Fruit fly (Drosophila melanogaster): ENCODE data around the gene CG10479.

Gene CG10479

dm6 chr3L:6000938-6001337 lies 25.1 kb upstream of the CG10479 start (continued):
- no peak for TF ChIP-seq prd (optimal IDR thresholded peaks at IDR 0.05)
- no peak for TF ChIP-seq prd (GFP tag; IDR thresholded peaks at IDR 0.05)
- TF ChIP-seq sna (GFP tag; IDR thresholded peaks at IDR 0.05; ENCODE audit: partially characterized antibody): no peak
- TF ChIP-seq CG8281 (tag; optimal IDR thresholded peaks at IDR 0.05): no peak
- TF ChIP-seq CG2889 (GFP tag; IDR thresholded peaks at IDR 0.05): no peak
- TF ChIP-seq CG17568 (GFP tag; optimal IDR thresholded peaks at IDR 0.05): no peak
- TF ChIP-seq Dad (GFP tag; optimal IDR thresholded peaks at IDR 0.05): no peak
- no peak for TF ChIP-seq sc (optimal IDR thresholded peaks at IDR 0.05)
- no peak for TF ChIP-seq sc (GFP tag; optimal IDR thresholded peaks at IDR 0.05)
- TF ChIP-seq hb (GFP tag; IDR thresholded peaks at IDR 0.05; ENCODE audit: partially characterized antibody): no peak
- peak; percentile 96 for TF ChIP-seq CG31224 (GFP tag; IDR thresholded peaks at IDR 0.05)
- no peak for TF ChIP-seq so (GFP tag; IDR thresholded peaks at IDR 0.05)
- no peak for TF ChIP-seq chif (GFP tag; optimal IDR thresholded peaks at IDR 0.05)
- no peak for TF ChIP-seq CG17186 (GFP tag; optimal IDR thresholded peaks at IDR 0.05)
- peak; percentile 10 for TF ChIP-seq CG13894 (tag; optimal IDR thresholded peaks at IDR 0.05)
- peak; percentile 98 for TF ChIP-seq CG11504 (tag; optimal IDR thresholded peaks at IDR 0.05)
- TF ChIP-seq ftz-f1 (GFP tag; optimal IDR thresholded peaks at IDR 0.05): no peak
- TF ChIP-seq cato (GFP tag; optimal IDR thresholded peaks at IDR 0.05; ENCODE audit: borderline replicate concordance): no peak
- no peak for TF ChIP-seq CG4282 (GFP tag; optimal IDR thresholded peaks at IDR 0.05)
- TF ChIP-seq Jarid2 (GFP tag; optimal IDR thresholded peaks at IDR 0.05): no peak
- no peak for TF ChIP-seq crol (GFP tag; IDR thresholded peaks at IDR 0.05)
- TF ChIP-seq CG17328 (GFP tag; IDR thresholded peaks at IDR 0.05): no peak
- TF ChIP-seq tup (GFP tag; optimal IDR thresholded peaks at IDR 0.05): no peak
- no peak for TF ChIP-seq dan (GFP tag; IDR thresholded peaks at IDR 0.05)
- TF ChIP-seq Pdp1 (GFP tag; optimal IDR thresholded peaks at IDR 0.05): no peak
- TF ChIP-seq oc (tag; optimal IDR thresholded peaks at IDR 0.05): no peak
- no peak for TF ChIP-seq CG7745 (tag; optimal IDR thresholded peaks at IDR 0.05)
- no peak for TF ChIP-seq az2 (GFP tag; optimal IDR thresholded peaks at IDR 0.05)
- TF ChIP-seq B-H1 (GFP tag; IDR thresholded peaks at IDR 0.05): no peak
- TF ChIP-seq CG4820 (GFP tag; optimal IDR thresholded peaks at IDR 0.05): no peak
- TF ChIP-seq Xbp1 (GFP tag; optimal IDR thresholded peaks at IDR 0.05): no peak
- TF ChIP-seq abd-A (tag; optimal IDR thresholded peaks at IDR 0.05): peak; percentile 69
- TF ChIP-seq Adf1 (GFP tag; IDR thresholded peaks at IDR 0.05): no peak
- TF ChIP-seq sd (tag; optimal IDR thresholded peaks at IDR 0.05): no peak

- TF ChIP-seq Six4 (GFP tag; optimal IDR thresholded peaks at IDR 0.05) (no peak), CG10147 (GFP tag; optimal IDR thresholded peaks at IDR 0.05) (no peak), Fer1 (GFP tag; optimal IDR thresholded peaks at IDR 0.05) (no peak), CG10366 (GFP tag; IDR thresholded peaks at IDR 0.05) (no peak), pzg (GFP tag; optimal IDR thresholded peaks at IDR 0.05) (no peak), nmo (GFP tag; optimal IDR thresholded peaks at IDR 0.05) (no peak), aop (GFP tag; IDR thresholded peaks at IDR 0.05) (no peak), C15 (GFP tag; IDR thresholded peaks at IDR 0.05) (no peak), CG43689 (GFP tag; IDR thresholded peaks at IDR 0.05) (no peak), CG3995 (GFP tag; optimal IDR thresholded peaks at IDR 0.05) (no peak), ftz-f1 (GFP tag; optimal IDR thresholded peaks at IDR 0.05) (no peak), Ets97D (GFP tag; optimal IDR thresholded peaks at IDR 0.05) (peak; percentile 17), esg (GFP tag; conservative IDR thresholded peaks at IDR 0.05) (no peak), CTCF (GFP tag; optimal IDR thresholded peaks at IDR 0.05) (no peak), tna (GFP tag; IDR thresholded peaks at IDR 0.05; ENCODE audit: partially characterized antibody) (no peak), sug (tag; optimal IDR thresholded peaks at IDR 0.05) (no peak), CG15011 (GFP tag; optimal IDR thresholded peaks at IDR 0.05) (no peak), Ets65A (GFP tag) (peak; percentile 70), abd-A (tag; optimal IDR thresholded peaks at IDR 0.05) (peak; percentile 53), Lpt (GFP tag; optimal IDR thresholded peaks at IDR 0.05) (no peak), CG1792 (GFP tag; optimal IDR thresholded peaks at IDR 0.05) (no peak), cg (GFP tag; optimal IDR thresholded peaks at IDR 0.05) (no peak), CrebB (tag; optimal IDR thresholded peaks at IDR 0.05) (no peak)
Measured at dm6 chr3L:5999888-6000287, 24.1 kb upstream of the CG10479 start.

All from whole organism, embryonic.